In the genomic region with DNA sequence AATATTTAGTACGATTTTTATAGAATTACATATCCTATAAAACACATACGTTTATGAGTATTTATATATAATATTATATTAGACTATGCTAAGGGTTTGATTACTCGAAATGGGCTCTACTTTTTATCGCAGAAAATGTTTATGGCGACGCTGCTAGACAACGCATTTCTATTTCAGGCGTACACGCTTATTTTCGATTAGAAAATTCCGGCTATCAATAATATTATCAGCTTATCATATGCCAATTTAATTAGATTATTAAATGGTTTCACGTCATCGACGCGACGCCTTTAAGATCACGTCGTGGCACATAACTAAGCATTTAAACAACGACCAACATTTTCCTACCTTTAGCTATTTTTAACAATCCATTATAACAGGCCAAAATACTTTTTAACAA, we compare ENCODE assay signal across 3 fruit fly cellular contexts.
TF ChIP-seq lines count a peak whose summit lies in the region.

No protein-coding gene starts in this region.

- TF ChIP-seq CTCF in whole organism, embryonic (GFP tag; optimal IDR thresholded peaks at IDR 0.05; lab: Kevin White, UChicago) = no peak

TF ChIP-seq in whole organism, adult, 20 proteins besides CTCF, POLR2A, EP300 and RAD21:
- TF ChIP-seq Mnt (GFP tag; optimal IDR thresholded peaks at IDR 0.05; lab: Kevin White, UChicago) (no peak), kay (GFP tag; lab: Kevin White, UChicago; ENCODE audit: borderline replicate concordance) (peak; percentile 80)

TF ChIP-seq in whole organism, embryonic, 481 proteins besides CTCF, POLR2A, EP300 and RAD21:
- no peak for TF ChIP-seq CG17568 (GFP tag; optimal IDR thresholded peaks at IDR 0.05; lab: Kevin White, UChicago)
- TF ChIP-seq CG34376 (GFP tag; optimal IDR thresholded peaks at IDR 0.05; lab: Kevin White, UChicago) = peak; percentile 40
- no peak for TF ChIP-seq Bteb2 (GFP tag; optimal IDR thresholded peaks at IDR 0.05; lab: Kevin White, UChicago)
- TF ChIP-seq mirr (GFP tag; optimal IDR thresholded peaks at IDR 0.05; lab: Kevin White, UChicago) = peak; percentile 40
- TF ChIP-seq sd (tag; optimal IDR thresholded peaks at IDR 0.05; lab: Kevin White, UChicago) = peak; percentile 37
- no peak for TF ChIP-seq cg (GFP tag; optimal IDR thresholded peaks at IDR 0.05; lab: Kevin White, UChicago)
- peak; percentile 95 for TF ChIP-seq exex (tag; optimal IDR thresholded peaks at IDR 0.05; lab: Kevin White, UChicago)

TF ChIP-seq in whole organism, wandering third instar larva, 38 proteins besides CTCF, POLR2A, EP300 and RAD21:
- TF ChIP-seq Myc (optimal IDR thresholded peaks at IDR 0.05; lab: Kevin White, UChicago) (no peak), h (GFP tag; optimal IDR thresholded peaks at IDR 0.05; lab: Kevin White, UChicago) (peak; percentile 63), br (GFP tag; optimal IDR thresholded peaks at IDR 0.05; lab: Kevin White, UChicago) (no peak)
TF ChIP-seq in whole organism, wandering third instar larva: peak in this region for 1.
